Worm (Caenorhabditis elegans) whole organism, late embryonic: ENCODE measurements around the gene lbp-2.

Experiments used
- F13H6.1 ChIP-seq: sonication (generic microtip); optimal IDR thresholded peaks from 2 replicates; lab custom pipeline; 2016; ENCODE audit warnings: missing genetic modification characterization, missing compliant biosample characterization
- K09A11.1 ChIP-seq: sonication (generic microtip); optimal IDR thresholded peaks from 2 replicates; lab custom pipeline; 2017; ENCODE audit warnings: antibody characterized with exemption, mild to moderate bottlenecking, missing genetic modification characterization, missing compliant biosample characterization; ENCODE audit not compliant: insufficient read depth
- T23F11.4 ChIP-seq: fragments of 200-800 bp; sonication (Bioruptor generic); optimal IDR thresholded peaks from 2 replicates; lab custom pipeline; 2018; ENCODE audit warnings: mild to moderate bottlenecking, missing genetic modification characterization, missing compliant biosample characterization
- ama-1 ChIP-seq: fragments of 150-350 bp; optimal IDR thresholded peaks from 2 replicates; lab custom pipeline; 2014
- ceh-19 ChIP-seq: fragments of 200-800 bp; sonication (Bioruptor generic); optimal IDR thresholded peaks from 2 replicates; lab custom pipeline; 2018; ENCODE audit warnings: mild to moderate bottlenecking, missing genetic modification characterization, missing compliant biosample characterization
- ceh-31 ChIP-seq: sonication (generic microtip); optimal IDR thresholded peaks from 2 replicates; lab custom pipeline; 2016; ENCODE audit warnings: missing genetic modification characterization, missing compliant biosample characterization
- ceh-48 ChIP-seq: sonication (generic microtip); optimal IDR thresholded peaks from 2 replicates; lab custom pipeline; 2016; ENCODE audit warnings: missing genetic modification characterization, inconsistent platforms, missing compliant biosample characterization
- che-1 ChIP-seq: sonication (generic microtip); optimal IDR thresholded peaks from 2 replicates; lab custom pipeline; 2016; ENCODE audit warnings: mild to moderate bottlenecking, missing genetic modification characterization, missing compliant biosample characterization
- elt-2 ChIP-seq: sonication (generic microtip); optimal IDR thresholded peaks from 2 replicates; lab custom pipeline; 2016; ENCODE audit warnings: missing genetic modification reagents, missing genetic modification characterization, missing compliant biosample characterization
- ets-4 ChIP-seq: sonication (generic microtip); optimal IDR thresholded peaks from 2 replicates; lab custom pipeline; 2016; ENCODE audit warnings: missing genetic modification characterization, missing compliant biosample characterization
- fkh-10 ChIP-seq: fragments of 150-350 bp; optimal IDR thresholded peaks from 2 replicates; lab custom pipeline; 2014; ENCODE audit warnings: missing biosample characterization, missing genetic modification reagents, missing genetic modification characterization
- lim-6 ChIP-seq: sonication (generic microtip); optimal IDR thresholded peaks from 2 replicates; lab custom pipeline; 2016; ENCODE audit warnings: missing genetic modification characterization, missing compliant biosample characterization
- nfya-1 ChIP-seq: sonication (generic microtip); optimal IDR thresholded peaks from 2 replicates; lab custom pipeline; 2017; ENCODE audit warnings: missing genetic modification characterization, mild to moderate bottlenecking, missing compliant biosample characterization, antibody characterized with exemption, moderate library complexity
- npax-4 ChIP-seq: sonication (generic microtip); optimal IDR thresholded peaks from 2 replicates; lab custom pipeline; 2016; ENCODE audit warnings: missing genetic modification characterization, missing compliant biosample characterization
- pag-3 ChIP-seq: sonication (generic microtip); optimal IDR thresholded peaks from 2 replicates; lab custom pipeline; 2016; ENCODE audit warnings: missing compliant biosample characterization, missing genetic modification characterization, borderline replicate concordance
- pat-9 ChIP-seq: fragments of 200-800 bp; sonication (Bioruptor generic); optimal IDR thresholded peaks from 2 replicates; lab custom pipeline; 2018; ENCODE audit warnings: mild to moderate bottlenecking, missing genetic modification characterization, moderate library complexity, missing compliant biosample characterization
- pax-1 ChIP-seq: fragments of 150-350 bp; optimal IDR thresholded peaks from 2 replicates; lab custom pipeline; 2014; ENCODE audit warnings: missing biosample characterization, missing genetic modification characterization
- pha-4 ChIP-seq: fragments of 150-350 bp; optimal IDR thresholded peaks from 2 replicates; lab custom pipeline; 2018; ENCODE audit warnings: missing biosample characterization, missing genetic modification reagents, missing genetic modification characterization
- ref-2 ChIP-seq: sonication (generic microtip); optimal IDR thresholded peaks from 2 replicates; lab custom pipeline; 2016; ENCODE audit warnings: missing genetic modification characterization, missing compliant biosample characterization
- rnt-1 ChIP-seq: sonication (generic microtip); optimal IDR thresholded peaks from 2 replicates; lab custom pipeline; 2016; ENCODE audit warnings: missing genetic modification characterization, missing compliant biosample characterization
- sox-2 ChIP-seq: fragments of 200-800 bp; sonication (Bioruptor generic); IDR thresholded peaks from 2 replicates; pipeline ENCODE4 v1.3.6; 2022; ENCODE audit warnings: missing genetic modification reagents, missing genetic modification characterization, missing compliant biosample characterization
- sox-4 ChIP-seq: sonication (generic microtip); optimal IDR thresholded peaks from 2 replicates; lab custom pipeline; 2017; ENCODE audit warnings: mild to moderate bottlenecking, missing genetic modification characterization, inconsistent platforms, missing compliant biosample characterization
- tbx-2 ChIP-seq: sonication (generic microtip); optimal IDR thresholded peaks from 2 replicates; lab custom pipeline; 2016; ENCODE audit warnings: missing genetic modification characterization, missing compliant biosample characterization
- tbx-7 ChIP-seq: sonication (generic microtip); optimal IDR thresholded peaks from 2 replicates; lab custom pipeline; 2016; ENCODE audit warnings: missing genotype, missing genetic modification characterization, missing compliant biosample characterization
- ttx-3 ChIP-seq: sonication (generic microtip); optimal IDR thresholded peaks from 2 replicates; lab custom pipeline; 2016; ENCODE audit warnings: missing genetic modification reagents, missing genetic modification characterization, missing compliant biosample characterization
- unc-3 ChIP-seq, 2 experiments: fragments of 200-800 bp in 1 of 2; sonication (Bioruptor generic) in 1 of 2; sonication (generic microtip) in 1 of 2; conservative IDR thresholded peaks in 1 of 2; optimal IDR thresholded peaks in 1 of 2; 2 replicates each; pipeline versions ENCODE4 v1.3.6 to Lab custom; 2016 to 2022; ENCODE audit warnings: missing compliant biosample characterization in 2 of 2, missing genetic modification characterization in 2 of 2, missing genetic modification reagents in 1 of 2
- unc-42 ChIP-seq: sonication (generic microtip); optimal IDR thresholded peaks from 2 replicates; lab custom pipeline; 2016; ENCODE audit warnings: missing genotype, missing genetic modification characterization, missing compliant biosample characterization
- unc-55 ChIP-seq: sonication (generic microtip); optimal IDR thresholded peaks from 2 replicates; lab custom pipeline; 2017; ENCODE audit warnings: missing biosample characterization, missing genetic modification reagents, missing genetic modification characterization
- unc-86 ChIP-seq: sonication (generic microtip); optimal IDR thresholded peaks from 2 replicates; lab custom pipeline; 2016; ENCODE audit warnings: missing genetic modification characterization, missing compliant biosample characterization
- ztf-16 ChIP-seq: sonication (generic microtip); optimal IDR thresholded peaks from 2 replicates; lab custom pipeline; 2017; ENCODE audit warnings: missing genetic modification characterization, missing compliant biosample characterization

lbp-2 gene

ce11 chrX:3260509-3260908 lies at the start of gene lbp-2:
Gene lbp-2, plus strand, starts transcription at chrX:3260610.
- TF ChIP-seq ama-1 (no peak), fkh-10 (no peak), sox-4 (tag; lab: Kevin White, UChicago) (no peak), pag-3 (tag; lab: Kevin White, UChicago) (no peak), lim-6 (tag; lab: Kevin White, UChicago) (no peak), ceh-48 (no peak), sox-2 (GFP tag; lab: Robert Waterston, UW) (no peak), pat-9 (tag; lab: Kevin White, UChicago) (no peak)

- no peak for TF ChIP-seq ref-2 (tag; lab: Kevin White, UChicago)
- TF ChIP-seq ztf-16 (tag; lab: Kevin White, UChicago), result no peak
- no peak for TF ChIP-seq ets-4
- TF ChIP-seq tbx-7 (tag; lab: Kevin White, UChicago), result no peak
- TF ChIP-seq pat-9 (tag; lab: Kevin White, UChicago), result no peak
- TF ChIP-seq pax-1 (tag; lab: Kevin White, UChicago), result no peak
- no peak for TF ChIP-seq T23F11.4 (GFP tag; lab: Kevin White, UChicago)
- TF ChIP-seq F13H6.1 (tag; lab: Kevin White, UChicago), result no peak
- TF ChIP-seq pha-4 (tag; lab: Kevin White, UChicago), result no peak
Measured at ce11 chrX:3216698-3217097, 43.7 kb upstream of the lbp-2 start.

ce11 chrX:3218040-3218795 lies 42.2 kb upstream of the lbp-2 start:
- peak; percentile 82 for TF ChIP-seq elt-2 (tag; lab: Kevin White, UChicago)
- TF ChIP-seq F13H6.1 (tag; lab: Kevin White, UChicago), result no peak

ce11 chrX:3220267-3220666 lies 40.1 kb upstream of the lbp-2 start, which contains the start of gene rgl-1:
Gene rgl-1, minus strand, starts transcription at chrX:3220367.
- TF ChIP-seq unc-42 (tag; lab: Kevin White, UChicago) (no peak), unc-55 (GFP tag; lab: Kevin White, UChicago) (no peak), ceh-31 (tag; lab: Kevin White, UChicago) (no peak), sox-2 (GFP tag; lab: Robert Waterston, UW) (no peak), unc-3 (GFP tag; conservative IDR thresholded peaks at IDR 0.05; lab: Robert Waterston, UW) (no peak), unc-3 (tag; optimal IDR thresholded peaks at IDR 0.05; lab: Kevin White, UChicago) (no peak), ceh-19 (GFP tag; lab: Kevin White, UChicago) (no peak), nfya-1 (tag; lab: Kevin White, UChicago) (no peak), ama-1 (no peak), che-1 (tag; lab: Kevin White, UChicago) (no peak), npax-4 (no peak), ttx-3 (tag; lab: Kevin White, UChicago) (no peak), ets-4 (no peak), lim-6 (tag; lab: Kevin White, UChicago) (no peak), unc-86 (tag; lab: Kevin White, UChicago) (no peak)
- TF ChIP-seq, all 69 proteins: peak for 0

DNA sequence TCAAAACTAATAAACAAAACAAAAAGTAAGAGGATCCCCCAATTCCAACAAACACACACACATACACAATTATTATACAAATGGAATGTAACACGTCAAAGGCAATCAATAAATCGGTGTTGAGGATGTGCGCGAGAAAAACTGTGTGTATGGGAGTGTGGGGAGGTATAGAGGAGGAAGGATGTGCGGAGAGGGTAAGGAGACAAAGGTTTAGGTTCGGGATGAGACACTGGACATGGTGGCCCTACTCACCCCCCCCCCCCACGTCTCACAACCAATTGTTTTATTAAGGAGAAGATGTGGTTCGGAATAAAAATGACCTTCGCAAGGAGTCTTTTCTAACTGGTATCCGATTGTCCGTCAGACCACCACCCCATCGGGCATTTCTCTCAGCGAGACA lies 37.3 kb upstream of the lbp-2 start:
- no peak for TF ChIP-seq rnt-1 (tag; lab: Kevin White, UChicago)
- peak; percentile 15 for TF ChIP-seq tbx-2 (tag; lab: Kevin White, UChicago)
- TF ChIP-seq unc-86 (tag; lab: Kevin White, UChicago), result no peak
- no peak for TF ChIP-seq K09A11.1 (tag; lab: Kevin White, UChicago)
- no peak for TF ChIP-seq ama-1
- TF ChIP-seq ztf-16 (tag; lab: Kevin White, UChicago), result no peak
- TF ChIP-seq ceh-48, result peak; percentile 37
